Worm (Caenorhabditis elegans): ENCODE results near the gene twk-34.

- TF ChIP-seq egl-27 (tag; optimal IDR thresholded peaks at IDR 0.05) (no peak), nhr-11 (tag; optimal IDR thresholded peaks at IDR 0.05) (no peak), nhr-77 (tag; optimal IDR thresholded peaks at IDR 0.05) (no peak), unc-130 (GFP tag; optimal IDR thresholded peaks at IDR 0.05) (no peak), ceh-32 (tag; optimal IDR thresholded peaks at IDR 0.05; ENCODE audit: poor library complexity) (no peak), egl-43 (GFP tag; IDR thresholded peaks at IDR 0.05) (no peak), unc-62 (GFP tag; optimal IDR thresholded peaks at IDR 0.05 in 1 of 2) (no peak), unc-62 (tag; optimal IDR thresholded peaks at IDR 0.05) (no peak), daf-12 (tag; optimal IDR thresholded peaks at IDR 0.05) (no peak), pqm-1 (tag; optimal IDR thresholded peaks at IDR 0.05) (no peak), ama-1 (optimal IDR thresholded peaks at IDR 0.05) (no peak), lir-3 (tag; optimal IDR thresholded peaks at IDR 0.05) (no peak), madf-5 (GFP tag; IDR thresholded peaks at IDR 0.05) (no peak)
Observed at ce11 chrV:15693682-15694081, 11.1 kb upstream of the twk-34 start, which contains the start of gene nhr-198.
